Worm (Caenorhabditis elegans) whole organism, early embryonic: ENCODE results near the gene aqp-10.

Source experiments
- B0310.2 ChIP-seq: sonication (generic microtip); optimal IDR thresholded peaks from 2 replicates; lab custom pipeline; 2016; ENCODE audit warnings: mild to moderate bottlenecking, missing genetic modification characterization, missing compliant biosample characterization
- F13C5.2 ChIP-seq: sonication (generic microtip); optimal IDR thresholded peaks from 2 replicates; lab custom pipeline; 2017; ENCODE audit warnings: mild to moderate bottlenecking, missing genetic modification characterization, inconsistent platforms, missing compliant biosample characterization
- aly-1 ChIP-seq: sonication (generic microtip); optimal IDR thresholded peaks from 2 replicates; lab custom pipeline; 2016; ENCODE audit warnings: missing genetic modification characterization, missing compliant biosample characterization
- ama-1 ChIP-seq: fragments of 150-350 bp; optimal IDR thresholded peaks from 2 replicates; lab custom pipeline; 2014
- ceh-13 ChIP-seq: fragments of 200-800 bp; sonication (Bioruptor generic); optimal IDR thresholded peaks from 2 replicates; lab custom pipeline; 2018; ENCODE audit warnings: mild to moderate bottlenecking, missing genetic modification characterization, missing compliant biosample characterization
- ceh-36 ChIP-seq: sonication (generic microtip); optimal IDR thresholded peaks from 2 replicates; lab custom pipeline; 2016; ENCODE audit warnings: missing genetic modification characterization, inconsistent platforms, missing compliant biosample characterization
- ets-7 ChIP-seq: sonication (generic microtip); optimal IDR thresholded peaks from 2 replicates; lab custom pipeline; 2016; ENCODE audit warnings: missing genotype, missing genetic modification characterization, missing compliant biosample characterization
- flt-1 ChIP-seq: fragments of 200-800 bp; sonication (Bioruptor generic); IDR thresholded peaks from 2 replicates; pipeline ENCODE4 v1.3.6; 2022; ENCODE audit warnings: missing genetic modification characterization, missing compliant biosample characterization
- hmbx-1 ChIP-seq: sonication (generic microtip); optimal IDR thresholded peaks from 2 replicates; lab custom pipeline; 2016; ENCODE audit warnings: mild to moderate bottlenecking, missing genetic modification characterization, missing compliant biosample characterization
- hmg-4 ChIP-seq: fragments of 200-800 bp; sonication (Bioruptor generic); optimal IDR thresholded peaks from 2 replicates; lab custom pipeline; 2018; ENCODE audit warnings: mild to moderate bottlenecking, missing genetic modification characterization, missing compliant biosample characterization
- hnd-1 ChIP-seq: sonication (generic microtip); optimal IDR thresholded peaks from 2 replicates; lab custom pipeline; 2016; ENCODE audit warnings: missing genetic modification characterization, missing compliant biosample characterization
- pes-1 ChIP-seq: fragments of 200-800 bp; sonication (Bioruptor generic); IDR thresholded peaks from 2 replicates; pipeline ENCODE4 v1.3.6; 2022; ENCODE audit warnings: missing genetic modification reagents, missing genetic modification characterization, missing compliant biosample characterization
- scrt-1 ChIP-seq: fragments of 200-800 bp; sonication (Bioruptor generic); IDR thresholded peaks from 2 replicates; pipeline ENCODE4 v1.3.6; 2022; ENCODE audit warnings: missing genetic modification characterization, missing compliant biosample characterization
- sea-1 ChIP-seq: fragments of 200-800 bp; sonication (Bioruptor generic); conservative IDR thresholded peaks from 2 replicates; pipeline ENCODE4 v1.3.6; 2022; ENCODE audit warnings: missing genetic modification characterization, missing compliant biosample characterization
- tbx-11 ChIP-seq: fragments of 200-800 bp; sonication (Bioruptor generic); IDR thresholded peaks from 2 replicates; pipeline ENCODE4 v1.3.6; 2022; ENCODE audit warnings: missing genetic modification characterization, missing compliant biosample characterization
- tbx-37 ChIP-seq: fragments of 200-800 bp; sonication (Bioruptor generic); conservative IDR thresholded peaks from 2 replicates; pipeline ENCODE4 v1.3.6; 2022; ENCODE audit warnings: missing genetic modification reagents, missing genetic modification characterization, missing compliant biosample characterization
- tra-4 ChIP-seq: sonication (generic microtip); optimal IDR thresholded peaks from 2 replicates; lab custom pipeline; 2017; ENCODE audit warnings: missing genetic modification characterization, missing compliant biosample characterization

aqp-10 gene

DNA sequence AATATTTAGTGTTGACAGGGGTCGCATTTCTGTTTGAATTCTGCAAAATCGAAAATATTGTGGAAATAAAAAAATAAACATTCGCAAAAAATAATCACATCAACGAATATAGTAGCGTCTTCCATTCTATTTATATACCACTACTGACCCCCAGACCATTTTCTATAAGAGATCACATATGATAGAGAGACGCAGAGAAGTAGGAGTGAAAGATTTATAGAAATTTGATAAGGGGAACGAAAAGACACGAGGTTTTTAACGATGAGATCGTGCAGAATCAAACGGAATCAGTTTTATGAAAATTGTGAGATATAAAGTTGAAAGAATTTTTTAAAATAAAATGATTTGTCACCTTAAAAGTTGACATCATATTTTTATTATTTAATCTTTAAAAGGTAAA is 17.4 kb downstream of the aqp-10 start:
- no peak for TF ChIP-seq B0310.2 (tag; lab: Kevin White, UChicago)
- no peak for TF ChIP-seq ets-7
- TF ChIP-seq hmbx-1 (tag; lab: Kevin White, UChicago): no peak
- TF ChIP-seq flt-1 (GFP tag; lab: Robert Waterston, UW): no peak
- no peak for TF ChIP-seq tbx-11 (GFP tag; lab: Robert Waterston, UW)
- no peak for TF ChIP-seq F13C5.2 (tag; lab: Kevin White, UChicago)

DNA sequence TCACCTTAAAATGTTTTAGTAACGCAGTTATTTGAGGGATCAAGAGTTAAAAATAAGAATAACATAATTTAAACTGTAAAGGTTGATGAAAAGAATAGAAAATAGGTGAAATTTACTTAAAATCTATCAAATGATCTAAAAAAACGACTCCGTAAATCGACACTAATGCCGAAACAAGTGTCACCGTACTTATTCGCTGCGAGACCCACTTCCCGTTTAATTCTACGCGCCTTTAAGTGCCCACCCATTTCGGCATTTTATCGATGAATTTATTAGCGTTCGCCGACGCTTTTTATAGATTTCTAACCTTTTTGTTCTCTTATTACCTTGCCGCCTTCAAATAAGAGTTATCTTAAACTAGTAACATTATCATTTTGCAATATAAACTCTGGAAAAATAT is 23.6 kb downstream of the aqp-10 start, which contains the start of the genes Y53C12B.1 and nos-3:
Gene Y53C12B.1, minus strand, starts transcription at position 10 of the 400 bp plus-strand sequence.
Gene nos-3, plus strand, starts transcription at position 248 of the 400 bp plus-strand sequence.
- TF ChIP-seq sea-1 (no peak), tbx-11 (GFP tag; lab: Robert Waterston, UW) (no peak), ceh-36 (no peak), F13C5.2 (tag; lab: Kevin White, UChicago) (no peak), tbx-37 (no peak), B0310.2 (tag; lab: Kevin White, UChicago) (no peak), ceh-13 (GFP tag; lab: Kevin White, UChicago) (no peak), hmbx-1 (tag; lab: Kevin White, UChicago) (no peak), ama-1 (lab: Kevin White, UChicago) (no peak), ets-7 (no peak), pes-1 (GFP tag; lab: Robert Waterston, UW) (no peak)

DNA sequence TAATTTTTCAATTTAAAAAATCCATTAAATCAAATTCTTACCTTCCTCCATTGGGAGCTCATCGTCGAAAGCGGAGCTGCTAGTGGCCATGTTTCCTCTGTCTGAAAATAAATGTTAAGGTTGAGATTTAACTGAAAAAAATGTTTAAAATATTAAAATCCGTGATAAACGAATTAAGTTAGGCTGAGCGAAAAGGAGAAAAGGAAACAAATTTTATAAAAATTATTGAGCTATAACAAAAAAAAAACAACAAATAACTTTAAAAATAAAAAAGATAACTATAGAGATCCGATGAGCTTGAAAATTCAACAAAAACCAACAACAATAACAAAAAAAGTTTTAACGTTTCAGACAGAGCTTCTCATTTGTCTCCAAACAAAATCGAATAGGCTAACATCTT is 26.9 kb downstream of the aqp-10 start, which contains the start of gene pno-1:
Gene pno-1, minus strand, starts transcription at position 101 of the 400 bp plus-strand sequence.
- TF ChIP-seq B0310.2 (tag; lab: Kevin White, UChicago): no peak
- no peak for TF ChIP-seq flt-1 (GFP tag; lab: Robert Waterston, UW)
- no peak for TF ChIP-seq F13C5.2 (tag; lab: Kevin White, UChicago)
- no peak for TF ChIP-seq ets-7
- no peak for TF ChIP-seq ceh-36
- TF ChIP-seq pes-1 (GFP tag; lab: Robert Waterston, UW): no peak
- TF ChIP-seq sea-1: no peak
- TF ChIP-seq hmg-4 (GFP tag; lab: Kevin White, UChicago): no peak
- no peak for TF ChIP-seq hnd-1 (tag; lab: Kevin White, UChicago)
- TF ChIP-seq ceh-13 (GFP tag; lab: Kevin White, UChicago): no peak
- no peak for TF ChIP-seq ama-1 (lab: Kevin White, UChicago)

DNA sequence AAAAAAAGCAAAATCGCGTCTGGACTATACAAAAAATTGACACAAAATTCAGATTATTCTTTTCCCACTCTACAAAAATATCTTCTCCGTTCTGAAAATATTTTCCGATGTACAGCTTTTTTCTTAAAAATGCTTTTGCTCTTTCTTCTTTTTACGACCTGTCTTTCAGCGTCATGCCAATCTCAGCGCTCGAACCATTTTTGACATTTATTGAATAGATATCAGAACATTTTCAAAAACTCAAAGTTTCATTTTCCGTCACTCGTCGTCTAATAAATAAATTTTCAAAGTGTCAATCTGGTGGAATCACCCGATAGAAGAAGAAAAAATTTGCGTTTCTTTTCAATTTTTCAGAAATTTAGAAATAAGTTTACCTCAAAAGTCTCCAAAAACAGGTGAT is 28.2 kb downstream of the aqp-10 start:
- no peak for TF ChIP-seq hmbx-1 (tag; lab: Kevin White, UChicago)
- TF ChIP-seq ceh-13 (GFP tag; lab: Kevin White, UChicago): no peak
- TF ChIP-seq aly-1 (tag; lab: Kevin White, UChicago): no peak
- TF ChIP-seq ets-7: no peak
- TF ChIP-seq tbx-37: no peak
- TF ChIP-seq F13C5.2 (tag; lab: Kevin White, UChicago): no peak
- no peak for TF ChIP-seq tra-4 (tag; lab: Kevin White, UChicago)
- TF ChIP-seq hnd-1 (tag; lab: Kevin White, UChicago): no peak
- TF ChIP-seq hmg-4 (GFP tag; lab: Kevin White, UChicago): no peak

DNA sequence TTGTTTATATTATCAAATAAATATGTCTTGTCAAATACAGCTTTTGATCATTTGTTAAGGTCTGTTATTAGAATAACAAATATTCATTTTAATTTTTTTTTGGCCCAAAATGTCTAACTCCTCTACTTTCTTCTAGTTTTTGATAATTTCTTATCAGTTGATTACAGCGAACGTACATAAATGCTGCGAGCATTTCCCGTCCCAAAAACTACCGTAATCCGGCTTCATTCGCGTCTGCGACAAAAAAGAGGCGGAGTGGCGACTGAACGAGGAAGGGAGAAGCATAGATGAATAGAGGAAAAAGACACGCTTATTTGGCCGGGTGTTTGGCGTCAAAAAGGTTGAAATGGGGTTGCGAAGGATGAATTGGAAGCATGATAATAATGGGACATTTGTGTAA is 29.1 kb downstream of the aqp-10 start:
- TF ChIP-seq ceh-36 (no peak), hmg-4 (GFP tag; lab: Kevin White, UChicago) (no peak), scrt-1 (GFP tag; lab: Robert Waterston, UW) (no peak), F13C5.2 (tag; lab: Kevin White, UChicago) (no peak), B0310.2 (tag; lab: Kevin White, UChicago) (no peak), ama-1 (lab: Kevin White, UChicago) (no peak), tra-4 (tag; lab: Kevin White, UChicago) (no peak), aly-1 (tag; lab: Kevin White, UChicago) (no peak), tbx-37 (no peak), flt-1 (GFP tag; lab: Robert Waterston, UW) (no peak), pes-1 (GFP tag; lab: Robert Waterston, UW) (no peak), hmbx-1 (tag; lab: Kevin White, UChicago) (no peak), hnd-1 (tag; lab: Kevin White, UChicago) (no peak), tbx-11 (GFP tag; lab: Robert Waterston, UW) (no peak), ceh-13 (GFP tag; lab: Kevin White, UChicago) (no peak), sea-1 (no peak), ets-7 (no peak)

DNA sequence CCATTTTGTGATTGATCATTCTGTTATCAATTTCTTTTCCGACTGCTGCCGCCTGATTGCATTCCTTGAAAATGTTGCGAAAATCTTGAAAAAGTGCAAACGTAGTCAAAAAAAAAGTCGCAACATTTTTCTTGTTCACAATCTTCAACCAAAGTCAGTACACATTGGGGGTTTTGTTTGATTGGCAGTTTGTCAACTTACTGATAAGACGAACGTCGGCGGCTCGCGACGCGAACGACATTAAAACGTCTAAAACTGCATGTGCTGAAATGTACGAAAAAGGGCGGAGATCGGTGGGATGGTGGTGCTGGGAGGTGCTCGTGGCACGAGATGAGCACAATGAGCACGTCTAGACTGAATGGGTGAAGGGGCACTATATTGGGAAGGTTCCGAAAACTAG is 30.8 kb downstream of the aqp-10 start:
- no peak for TF ChIP-seq flt-1 (GFP tag; lab: Robert Waterston, UW)
- TF ChIP-seq ceh-13 (GFP tag; lab: Kevin White, UChicago): no peak
- no peak for TF ChIP-seq ama-1 (lab: Kevin White, UChicago)
- no peak for TF ChIP-seq tbx-37
- TF ChIP-seq sea-1: no peak
- no peak for TF ChIP-seq pes-1 (GFP tag; lab: Robert Waterston, UW)
- no peak for TF ChIP-seq F13C5.2 (tag; lab: Kevin White, UChicago)
- TF ChIP-seq hnd-1 (tag; lab: Kevin White, UChicago): no peak
- TF ChIP-seq tbx-11 (GFP tag; lab: Robert Waterston, UW): no peak
- TF ChIP-seq B0310.2 (tag; lab: Kevin White, UChicago): no peak

DNA sequence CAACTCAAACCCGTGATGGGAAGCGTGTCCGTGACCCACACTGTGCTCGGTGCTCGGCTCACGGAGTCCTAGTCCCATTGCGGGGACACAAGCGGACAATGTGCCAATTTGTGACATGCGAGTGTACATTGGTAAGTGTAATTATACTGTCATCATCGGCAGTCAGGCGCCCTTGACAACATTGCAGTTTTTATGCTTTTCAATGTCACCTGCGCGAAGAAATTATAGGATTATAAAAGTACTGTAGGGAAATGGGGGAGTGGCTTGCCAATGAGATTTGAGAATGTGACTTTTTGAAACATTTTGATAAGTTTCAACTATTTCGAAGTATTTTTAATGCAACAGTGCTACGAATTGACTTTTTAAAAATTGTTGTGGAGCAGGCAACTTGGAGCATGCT is 33.9 kb downstream of the aqp-10 start:
- TF ChIP-seq ceh-13 (GFP tag; lab: Kevin White, UChicago): no peak
- no peak for TF ChIP-seq tra-4 (tag; lab: Kevin White, UChicago)
- no peak for TF ChIP-seq F13C5.2 (tag; lab: Kevin White, UChicago)
- no peak for TF ChIP-seq ets-7
- TF ChIP-seq tbx-11 (GFP tag; lab: Robert Waterston, UW): no peak
- TF ChIP-seq ceh-36: no peak
- no peak for TF ChIP-seq B0310.2 (tag; lab: Kevin White, UChicago)
- no peak for TF ChIP-seq hmg-4 (GFP tag; lab: Kevin White, UChicago)
- TF ChIP-seq hnd-1 (tag; lab: Kevin White, UChicago): no peak
- no peak for TF ChIP-seq tbx-37
- no peak for TF ChIP-seq aly-1 (tag; lab: Kevin White, UChicago)
- no peak for TF ChIP-seq sea-1
